Fruit fly (Drosophila melanogaster) whole organism: ENCODE measurements around the gene Eip75B.

Source experiments
- CG8478 ChIP-seq: fragments of >200 bp; optimal IDR thresholded peaks from 2 replicates; lab custom pipeline; 2018; ENCODE audit warnings: inconsistent platforms
- EcR ChIP-seq, 2 experiments: fragments of >200 bp; optimal IDR thresholded peaks; 2 replicates each; lab custom pipeline; 2017; ENCODE audit warnings: missing biosample characterization in 2 of 2, missing genetic modification characterization in 2 of 2, missing genetic modification reagents in 2 of 2
- pan ChIP-seq: fragments of >200 bp; optimal IDR thresholded peaks from 2 replicates; lab custom pipeline; 2017
- psq ChIP-seq: fragments of >200 bp; optimal IDR thresholded peaks from 2 replicates; lab custom pipeline; 2017
- usp ChIP-seq: fragments of >200 bp; optimal IDR thresholded peaks from 2 replicates; lab custom pipeline; 2017; ENCODE audit warnings: missing biosample characterization, missing genetic modification characterization, mixed read lengths

dm6 chr3L:18079123-18079522 lies 14.6 kb upstream of the Eip75B start:
- TF ChIP-seq CG8478 (lab: Kevin White, UChicago) (no peak), pan (lab: Kevin White, UChicago) (no peak), EcR (GFP tag; optimal IDR thresholded peaks at IDR 0.05; lab: Kevin White, UChicago) (peak; percentile 7 to 99), usp (GFP tag; lab: Kevin White, UChicago) (no peak), psq (no peak)
